Worm (Caenorhabditis elegans) whole organism, L1 larva: ENCODE measurements around the gene unc-84.
A peak's percentile ranks its signal among the peaks of the same experiment; 100 is the strongest.

ENCODE experiments used
- aly-2 ChIP-seq: fragments of 150-350 bp; optimal IDR thresholded peaks from 2 replicates; lab custom pipeline; 2014; ENCODE audit warnings: missing biosample characterization, missing genetic modification characterization
- ama-1 ChIP-seq: fragments of 150-350 bp; optimal IDR thresholded peaks from 2 replicates; lab custom pipeline; 2014
- ceh-90 ChIP-seq: sonication (generic microtip); optimal IDR thresholded peaks from 2 replicates; lab custom pipeline; 2016; ENCODE audit warnings: missing genetic modification characterization, missing compliant biosample characterization
- ces-1 ChIP-seq: fragments of 150-350 bp; optimal IDR thresholded peaks from 2 replicates; lab custom pipeline; 2014; ENCODE audit warnings: missing biosample characterization, missing genetic modification reagents, missing genetic modification characterization
- egl-27 ChIP-seq, 2 experiments: fragments of 150-350 bp in 1 of 2; sonication (generic microtip); optimal IDR thresholded peaks; 3 replicates each; lab custom pipeline; 2017 to 2018; ENCODE audit warnings: missing biosample characterization in 2 of 2, missing genetic modification characterization in 2 of 2, missing genetic modification reagents in 2 of 2
- lin-39 ChIP-seq: fragments of 150-350 bp; optimal IDR thresholded peaks from 2 replicates; lab custom pipeline; 2014; ENCODE audit warnings: missing biosample characterization, missing genetic modification reagents, missing genetic modification characterization
- nhr-77 ChIP-seq: fragments of 150-350 bp; optimal IDR thresholded peaks from 2 replicates; lab custom pipeline; 2014; ENCODE audit warnings: missing biosample characterization, missing genetic modification characterization
- nhr-90 ChIP-seq: sonication (generic microtip); optimal IDR thresholded peaks from 2 replicates; lab custom pipeline; 2016; ENCODE audit warnings: mild to moderate bottlenecking, missing genetic modification characterization, missing compliant biosample characterization; ENCODE audit not compliant: poor library complexity
- tbx-2 ChIP-seq: sonication (generic microtip); optimal IDR thresholded peaks from 2 replicates; lab custom pipeline; 2016; ENCODE audit warnings: missing genetic modification characterization, missing compliant biosample characterization
- unc-62 ChIP-seq: fragments of 150-350 bp; optimal IDR thresholded peaks from 2 replicates; lab custom pipeline; 2014; ENCODE audit warnings: missing biosample characterization, missing genetic modification reagents, missing genetic modification characterization
- zag-1 ChIP-seq: fragments of 150-350 bp; optimal IDR thresholded peaks from 2 replicates; lab custom pipeline; 2014; ENCODE audit warnings: missing biosample characterization, missing genetic modification characterization
- ztf-11 ChIP-seq, 2 experiments: sonication (generic microtip); optimal IDR thresholded peaks; 2 replicates each; lab custom pipeline; 2016 to 2017; ENCODE audit warnings: missing genetic modification characterization in 2 of 2, missing biosample characterization in 1 of 2, missing compliant biosample characterization in 1 of 2

ce11 chrX:13598021-13598499 lies 13.5 kb downstream of the unc-84 start, which contains the start of gene bra-1:
- TF ChIP-seq lin-39 (tag; lab: Kevin White, UChicago), result no peak
- no peak for TF ChIP-seq ces-1 (GFP tag; lab: Kevin White, UChicago)
- TF ChIP-seq tbx-2, result peak; percentile 69
- no peak for TF ChIP-seq ceh-90
- no peak for TF ChIP-seq ama-1 (lab: Kevin White, UChicago)
- TF ChIP-seq nhr-77 (tag; lab: Kevin White, UChicago), result peak; percentile 23
- no peak for TF ChIP-seq zag-1
- TF ChIP-seq nhr-90, result no peak
- peak in 1 of 2 experiments; percentile 42 for TF ChIP-seq ztf-11 (tag; optimal IDR thresholded peaks at IDR 0.05; lab: Kevin White, UChicago)
- TF ChIP-seq unc-62, result no peak
- no peak for TF ChIP-seq egl-27 (tag; optimal IDR thresholded peaks at IDR 0.05; lab: Kevin White, UChicago)
- no peak for TF ChIP-seq aly-2
